Worm (Caenorhabditis elegans) whole organism, midembryonic: ENCODE data around the gene lgc-52.

Experiments used
- med-1 ChIP-seq: sonication (generic microtip); optimal IDR thresholded peaks from 2 replicates; lab custom pipeline; 2017; ENCODE audit warnings: missing genetic modification characterization, mild to moderate bottlenecking, missing compliant biosample characterization, antibody characterized with exemption, missing genetic modification reagents; ENCODE audit not compliant: insufficient read depth
- ztf-29 ChIP-seq: fragments of 200-800 bp; sonication (Bioruptor generic); IDR thresholded peaks from 2 replicates; pipeline ENCODE4 v1.3.6; 2022; ENCODE audit warnings: missing genetic modification reagents, missing genetic modification characterization, missing compliant biosample characterization

ce11 chrIV:15235856-15236255 lies at the start of gene lgc-52:
- no peak for TF ChIP-seq ztf-29 (GFP tag; lab: Robert Waterston, UW)
- no peak for TF ChIP-seq med-1 (GFP tag; lab: Kevin White, UChicago)
